Fruit fly (Drosophila melanogaster) whole organism, embryonic: ENCODE data around the gene Pex16.

Source experiments
- CG2199 ChIP-seq: fragments of 200-800 bp; sonication (Bioruptor generic); IDR thresholded peaks from 3 replicates; pipeline ENCODE4 v1.3.6; 2022; ENCODE audit warnings: missing biosample characterization, missing genetic modification characterization
- Stat92E ChIP-seq, 3 experiments: fragments of >200 bp in 2 of 3; fragments of 200-800 bp in 1 of 3; sonication (Bioruptor generic) in 1 of 3; optimal IDR thresholded peaks; 2 replicates each; lab custom pipeline; 2017 to 2019; ENCODE audit warnings: missing biosample characterization in 3 of 3, missing genetic modification characterization in 3 of 3, mild to moderate bottlenecking in 1 of 3, moderate library complexity in 1 of 3
- TFAM ChIP-seq: fragments of 200-800 bp; sonication (Bioruptor generic); optimal IDR thresholded peaks from 2 replicates; lab custom pipeline; 2017; ENCODE audit warnings: missing biosample characterization, missing genetic modification characterization, inconsistent platforms
- tgo ChIP-seq: fragments of 200-800 bp; sonication (Bioruptor generic); IDR thresholded peaks from 3 replicates; pipeline ENCODE4 v1.3.6; 2022; ENCODE audit warnings: missing biosample characterization, missing genetic modification characterization

Gene Pex16

dm6 chr3L:20730323-20731238 lies 47.5 kb downstream of the Pex16 start, which contains the start of gene CG13252 (continued):
- no peak for TF ChIP-seq tgo (GFP tag; lab: Robert Waterston, UW)
- TF ChIP-seq TFAM (GFP tag; lab: Kevin White, UChicago): no peak
- TF ChIP-seq, all 482 proteins: peak for 124

- no peak for TF ChIP-seq CG2199 (GFP tag; lab: Robert Waterston, UW)
- TF ChIP-seq Stat92E (GFP tag; optimal IDR thresholded peaks at IDR 0.05; lab: Kevin White, UChicago): no peak
Measured at dm6 chr3L:20729415-20729814, 48.6 kb downstream of the Pex16 start.
